Worm (Caenorhabditis elegans) whole organism, L4 larva: ENCODE data around the gene nhl-2.
A peak's percentile ranks its signal among the peaks of the same experiment; 100 is the strongest.

ENCODE experiments used
- F44E2.7 ChIP-seq: fragments of 200-800 bp; sonication (Bioruptor generic); IDR thresholded peaks from 2 replicates; pipeline ENCODE4 v2.1.2; 2022; ENCODE audit warnings: missing genetic modification characterization, missing compliant biosample characterization
- Y5F2A.4 ChIP-seq: fragments of 200-800 bp; sonication (Bioruptor generic); optimal IDR thresholded peaks from 2 replicates; lab custom pipeline; 2018; ENCODE audit warnings: mild to moderate bottlenecking, missing genetic modification characterization, missing compliant biosample characterization
- Y75B8A.6 ChIP-seq: fragments of 200-800 bp; sonication (Bioruptor generic); IDR thresholded peaks from 2 replicates; pipeline ENCODE4 v1.3.6; 2022; ENCODE audit warnings: missing genetic modification reagents, missing genetic modification characterization, missing compliant biosample characterization
- aha-1 ChIP-seq: fragments of 150-350 bp; peaks from one replicate; lab custom pipeline; 2014; ENCODE audit warnings: missing biosample characterization, missing genetic modification characterization
- aly-2 ChIP-seq: sonication (generic microtip); optimal IDR thresholded peaks from 2 replicates; lab custom pipeline; 2018; ENCODE audit warnings: missing biosample characterization, missing genetic modification characterization
- ama-1 ChIP-seq: fragments of 150-350 bp; optimal IDR thresholded peaks from 2 replicates; lab custom pipeline; 2014; ENCODE audit warnings: inconsistent platforms, mixed read lengths
- ceh-44 ChIP-seq: fragments of 200-800 bp; sonication (Bioruptor generic); IDR thresholded peaks from 2 replicates; pipeline ENCODE4 v1.3.6; 2022; ENCODE audit warnings: missing genetic modification reagents, missing genetic modification characterization, missing compliant biosample characterization
- ceh-82 ChIP-seq: sonication (generic microtip); optimal IDR thresholded peaks from 2 replicates; lab custom pipeline; 2017; ENCODE audit warnings: missing biosample characterization, missing genetic modification characterization
- ces-1 ChIP-seq: fragments of 150-350 bp; sonication (generic microtip); optimal IDR thresholded peaks from 4 replicates; lab custom pipeline; 2014; ENCODE audit warnings: missing biosample characterization, missing genetic modification reagents, missing genetic modification characterization
- daf-16 ChIP-seq, 3 experiments: sonication (generic microtip); optimal IDR thresholded peaks; 2 replicates each; lab custom pipeline; 2016 to 2017; ENCODE audit warnings: missing genetic modification characterization in 3 of 3, missing genetic modification reagents in 3 of 3, mild to moderate bottlenecking in 2 of 3, missing compliant biosample characterization in 2 of 3, missing biosample characterization in 1 of 3, moderate library complexity in 1 of 3
- daf-8 ChIP-seq: fragments of 200-800 bp; sonication (Bioruptor generic); IDR thresholded peaks from 2 replicates; pipeline ENCODE4 v1.3.6; 2022; ENCODE audit warnings: missing genetic modification characterization, missing compliant biosample characterization
- dmd-6 ChIP-seq: fragments of 200-800 bp; sonication (Bioruptor generic); IDR thresholded peaks from 2 replicates; pipeline ENCODE4 v1.3.6; 2022; ENCODE audit warnings: missing genetic modification reagents, missing genetic modification characterization, missing compliant biosample characterization
- dmd-9 ChIP-seq: fragments of 200-800 bp; sonication (Bioruptor generic); IDR thresholded peaks from 2 replicates; pipeline ENCODE4 v1.3.6; 2022; ENCODE audit warnings: missing genetic modification reagents, missing genetic modification characterization, missing compliant biosample characterization
- dpl-1 ChIP-seq: fragments of 150-350 bp; optimal IDR thresholded peaks from 2 replicates; lab custom pipeline; 2014; ENCODE audit warnings: missing biosample characterization, missing genetic modification reagents, missing genetic modification characterization
- fkh-10 ChIP-seq: fragments of 150-350 bp; optimal IDR thresholded peaks from 2 replicates; lab custom pipeline; 2014; ENCODE audit warnings: missing biosample characterization, missing genetic modification reagents, missing genetic modification characterization
- hif-1 ChIP-seq, 2 experiments: sonication (generic microtip); optimal IDR thresholded peaks; 2 replicates each; lab custom pipeline; 2016 to 2017; ENCODE audit warnings: missing compliant biosample characterization in 2 of 2, missing genetic modification characterization in 2 of 2, missing genetic modification reagents in 2 of 2, missing genotype in 2 of 2, mild to moderate bottlenecking in 1 of 2
- hlh-30 ChIP-seq: sonication (generic microtip); optimal IDR thresholded peaks from 2 replicates; lab custom pipeline; 2017; ENCODE audit warnings: antibody characterized with exemption, mild to moderate bottlenecking, missing genetic modification characterization, missing compliant biosample characterization; ENCODE audit not compliant: insufficient read depth
- lin-39 ChIP-seq: fragments of 150-350 bp; optimal IDR thresholded peaks from 2 replicates; lab custom pipeline; 2014; ENCODE audit warnings: missing biosample characterization, missing genetic modification reagents, missing genetic modification characterization
- lsy-2 ChIP-seq, 2 experiments: fragments of 150-350 bp in 1 of 2; sonication (generic microtip) in 1 of 2; optimal IDR thresholded peaks; 2 replicates each; lab custom pipeline; 2014 to 2017; ENCODE audit warnings: missing biosample characterization in 2 of 2, missing genetic modification characterization in 2 of 2
- madf-9 ChIP-seq: fragments of 200-800 bp; sonication (Bioruptor generic); conservative IDR thresholded peaks from 2 replicates; pipeline ENCODE4 v1.3.6; 2022; ENCODE audit warnings: missing genetic modification reagents, missing genetic modification characterization, missing compliant biosample characterization
- mdt-29 ChIP-seq: fragments of 200-800 bp; sonication (Bioruptor generic); IDR thresholded peaks from 2 replicates; pipeline ENCODE4 v1.3.6; 2022; ENCODE audit warnings: missing genetic modification reagents, missing genetic modification characterization, missing compliant biosample characterization
- mes-2 ChIP-seq: sonication (generic microtip); optimal IDR thresholded peaks from 2 replicates; lab custom pipeline; 2016; ENCODE audit warnings: missing genotype, mild to moderate bottlenecking, missing genetic modification characterization, missing compliant biosample characterization; ENCODE audit not compliant: poor library complexity, severe bottlenecking
- nhr-10 ChIP-seq: fragments of 150-350 bp; optimal IDR thresholded peaks from 2 replicates; lab custom pipeline; 2014; ENCODE audit warnings: missing biosample characterization, missing genetic modification characterization
- nhr-11 ChIP-seq: fragments of 150-350 bp; optimal IDR thresholded peaks from 2 replicates; lab custom pipeline; 2014; ENCODE audit warnings: missing biosample characterization, missing genetic modification characterization
- nhr-237 ChIP-seq: sonication (generic microtip); optimal IDR thresholded peaks from 2 replicates; lab custom pipeline; 2017; ENCODE audit warnings: missing biosample characterization, missing genetic modification characterization
- rbr-2 ChIP-seq: sonication (generic microtip); optimal IDR thresholded peaks from 2 replicates; lab custom pipeline; 2016; ENCODE audit warnings: missing genotype, missing genetic modification characterization, missing compliant biosample characterization
- skn-1 ChIP-seq: fragments of 150-350 bp; optimal IDR thresholded peaks from 2 replicates; lab custom pipeline; 2014; ENCODE audit warnings: missing biosample characterization, missing genetic modification characterization
- spr-3 ChIP-seq: fragments of 200-800 bp; sonication (Bioruptor generic); optimal IDR thresholded peaks from 2 replicates; lab custom pipeline; 2018; ENCODE audit warnings: mild to moderate bottlenecking, missing genetic modification characterization, missing compliant biosample characterization
- unc-62 ChIP-seq, 3 experiments: fragments of 150-350 bp in 1 of 3; sonication (generic microtip); optimal IDR thresholded peaks in 2 of 3; peaks in 1 of 3; 1 replicate in 1 of 3; 2 replicates in 2 of 3; lab custom pipeline; 2014 to 2017; ENCODE audit warnings: missing biosample characterization in 3 of 3, missing genetic modification characterization in 3 of 3, missing genetic modification reagents in 3 of 3, missing genotype in 1 of 3
- zfp-3 ChIP-seq: fragments of 200-800 bp; sonication (Bioruptor generic); conservative IDR thresholded peaks from 2 replicates; pipeline ENCODE4 v1.3.6; 2022; ENCODE audit warnings: missing genetic modification reagents, missing genetic modification characterization, missing compliant biosample characterization
- ztf-7 ChIP-seq: fragments of 150-350 bp; optimal IDR thresholded peaks from 2 replicates; lab custom pipeline; 2014; ENCODE audit warnings: missing biosample characterization, missing genetic modification characterization

nhl-2 gene

ce11 chrIII:4852025-4852424 is 46.9 kb downstream of the nhl-2 start, which contains the start of gene ced-4:
TSS of gene ced-4 (plus strand) at chrIII:4852325.
- TF ChIP-seq nhr-10 (tag; lab: Kevin White, UChicago) = no peak
- TF ChIP-seq aha-1 (tag; lab: Kevin White, UChicago) = peak; percentile 75
- no peak for TF ChIP-seq nhr-237
- no peak for TF ChIP-seq skn-1
- no peak for TF ChIP-seq ceh-44
- TF ChIP-seq spr-3 = no peak
- TF ChIP-seq Y5F2A.4 (GFP tag; lab: Kevin White, UChicago) = no peak

DNA sequence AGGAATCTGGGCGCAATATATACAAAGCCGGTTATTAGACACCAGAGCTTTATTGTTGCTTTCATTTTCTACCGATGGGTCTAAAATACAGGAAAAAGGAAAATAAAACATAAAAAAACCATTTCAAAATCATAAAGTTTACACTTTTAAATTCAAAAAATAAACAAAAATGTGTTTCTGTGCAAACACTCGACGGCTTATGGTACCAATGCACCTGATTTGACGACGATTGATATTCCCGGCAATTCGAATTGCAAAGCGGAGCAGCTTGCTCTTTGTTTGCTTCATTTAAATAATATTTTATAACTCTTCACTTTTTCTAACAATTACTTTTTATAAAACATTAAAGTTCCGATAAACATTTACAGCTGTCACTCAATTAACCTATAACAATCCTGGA is 48.7 kb downstream of the nhl-2 start, which contains the start of gene F26A1.1:
F26A1.1 (plus strand) TSS at position 369 of the 400 bp plus-strand sequence.
- no peak for TF ChIP-seq nhr-237
- peak; percentile 50 for TF ChIP-seq mes-2 (tag; lab: Kevin White, UChicago)
- TF ChIP-seq dpl-1 (GFP tag; lab: Kevin White, UChicago) = peak; percentile 70
- peak in 1 of 2 experiments; percentile 63 for TF ChIP-seq lsy-2 (tag; optimal IDR thresholded peaks at IDR 0.05; lab: Kevin White, UChicago)
- no peak for TF ChIP-seq rbr-2
- no peak for TF ChIP-seq daf-16 (GFP tag; optimal IDR thresholded peaks at IDR 0.05; lab: Kevin White, UChicago)
- TF ChIP-seq daf-16 (tag; optimal IDR thresholded peaks at IDR 0.05; lab: Kevin White, UChicago) = peak; percentile 6

DNA sequence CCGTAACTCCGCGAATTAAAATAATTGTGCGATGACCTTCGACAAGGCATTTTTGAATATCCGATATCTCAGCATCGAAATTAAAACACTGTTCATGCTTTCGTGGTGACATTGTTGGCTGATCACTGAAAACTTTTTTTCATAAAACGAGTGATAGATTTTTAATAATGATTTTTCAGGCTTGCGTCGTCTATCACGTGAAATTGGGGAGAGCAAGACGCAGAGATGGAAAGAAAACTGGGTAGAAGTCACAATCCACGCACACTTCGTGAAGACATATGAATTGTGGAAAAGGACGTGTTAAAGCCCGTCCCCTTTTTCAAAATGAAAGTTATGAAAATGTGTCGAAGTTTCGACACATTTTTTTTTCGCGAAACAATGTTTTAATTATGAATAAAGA is 49.1 kb downstream of the nhl-2 start, which contains the start of gene nonu-1:
nonu-1 (minus strand) TSS at position 169 of the 400 bp plus-strand sequence.
- TF ChIP-seq nhr-10 (tag; lab: Kevin White, UChicago) (no peak), spr-3 (no peak), zfp-3 (GFP tag; lab: Robert Waterston, UW) (no peak), ceh-82 (tag; lab: Kevin White, UChicago) (no peak), daf-8 (GFP tag; lab: Robert Waterston, UW) (no peak), Y75B8A.6 (no peak), hlh-30 (tag; lab: Kevin White, UChicago) (peak; percentile 86), Y5F2A.4 (GFP tag; lab: Kevin White, UChicago) (no peak), ces-1 (no peak), hif-1 (tag; optimal IDR thresholded peaks at IDR 0.05; lab: Kevin White, UChicago) (no peak), ama-1 (lab: Kevin White, UChicago) (no peak), ztf-7 (tag; lab: Kevin White, UChicago) (no peak), dmd-6 (peak; percentile 11; the same call in 1 of the 2 replicates), fkh-10 (GFP tag; lab: Kevin White, UChicago) (no peak), aha-1 (tag; lab: Kevin White, UChicago) (peak; percentile 64), aly-2 (tag; lab: Kevin White, UChicago) (no peak), nhr-11 (tag; lab: Kevin White, UChicago) (no peak), F44E2.7 (GFP tag; lab: Robert Waterston, UW) (no peak), dpl-1 (GFP tag; lab: Kevin White, UChicago) (no peak), mdt-29 (GFP tag; lab: Robert Waterston, UW) (no peak), madf-9 (GFP tag; lab: Robert Waterston, UW) (no peak), lin-39 (no peak), dmd-9 (GFP tag; lab: Robert Waterston, UW) (no peak)

DNA sequence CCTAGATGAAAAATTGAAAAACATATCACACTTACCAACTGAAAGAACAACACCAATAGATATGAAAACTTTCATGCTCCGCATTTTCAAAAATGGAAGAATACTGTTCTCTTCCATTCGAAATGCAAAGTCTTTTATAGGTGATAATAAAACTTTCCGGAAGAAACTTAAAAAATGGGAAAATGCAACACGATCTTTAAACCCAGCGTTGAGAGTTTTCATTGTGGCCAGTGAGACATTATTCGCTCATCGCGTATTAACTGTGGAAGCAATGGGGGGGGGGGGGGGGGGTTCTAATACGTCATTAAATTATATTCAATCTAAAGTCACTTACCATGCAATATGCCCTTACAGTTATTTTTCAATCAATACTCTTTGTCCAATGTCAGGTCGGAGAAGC is 54.6 kb downstream of the nhl-2 start, which contains the start of the genes clec-157 and fkh-5:
clec-157 (minus strand) TSS at position 101 of the 400 bp plus-strand sequence.
fkh-5 (plus strand) TSS at position 336 of the 400 bp plus-strand sequence.
- TF ChIP-seq unc-62 (GFP tag; optimal IDR thresholded peaks at IDR 0.05 in 1 of 2; lab: Kevin White, UChicago) (peak in 1 of 2 experiments; percentile 63), unc-62 (tag; optimal IDR thresholded peaks at IDR 0.05; lab: Kevin White, UChicago) (no peak), nhr-237 (no peak)
